Worm (Caenorhabditis elegans): ENCODE measurements around the gene nspb-8.

Gene nspb-8

DNA sequence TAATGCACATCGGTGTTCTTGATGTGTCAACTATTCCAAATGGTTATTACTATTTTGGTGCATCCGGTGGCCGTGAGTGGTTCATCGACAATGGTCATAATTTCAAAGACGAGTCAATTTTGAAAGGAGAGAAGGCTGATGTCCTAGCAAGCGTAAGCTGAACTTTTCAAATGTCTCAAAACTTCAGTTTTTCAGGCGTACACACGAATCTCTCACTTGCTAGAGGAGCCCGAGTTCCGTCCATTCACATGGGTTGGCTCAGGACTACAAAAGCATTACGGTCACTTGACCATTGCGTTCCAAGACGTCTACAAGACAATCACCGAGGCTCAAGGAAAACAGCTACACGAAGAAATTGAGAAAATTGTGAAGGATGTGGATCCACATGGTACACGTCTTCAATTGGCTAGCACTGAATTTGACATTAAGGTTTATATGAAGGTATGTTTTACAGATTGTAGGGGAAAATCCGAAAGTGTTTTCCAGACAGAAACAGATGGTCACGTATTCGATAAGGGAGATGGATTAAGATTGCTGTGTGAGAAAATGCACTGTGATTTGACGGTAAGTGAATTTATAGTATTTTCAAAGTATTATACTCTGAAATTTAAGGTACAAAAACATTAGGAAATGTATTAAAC lies 29.0 kb upstream of the nspb-8 start:
- TF ChIP-seq hlh-6 (tag; optimal IDR thresholded peaks at IDR 0.05), result no peak
- TF ChIP-seq T23F11.4 (GFP tag; optimal IDR thresholded peaks at IDR 0.05), result no peak
- no peak for TF ChIP-seq ceh-24 (tag; optimal IDR thresholded peaks at IDR 0.05)
- no peak for TF ChIP-seq elt-2 (tag; optimal IDR thresholded peaks at IDR 0.05)
- TF ChIP-seq pha-2 (tag; optimal IDR thresholded peaks at IDR 0.05), result no peak
- TF ChIP-seq ceh-30 (tag; optimal IDR thresholded peaks at IDR 0.05), result no peak
- TF ChIP-seq unc-3 (GFP tag; conservative IDR thresholded peaks at IDR 0.05), result no peak
- TF ChIP-seq unc-3 (tag; optimal IDR thresholded peaks at IDR 0.05), result no peak
- TF ChIP-seq ceh-48 (tag; optimal IDR thresholded peaks at IDR 0.05), result no peak
- TF ChIP-seq unc-86 (tag; optimal IDR thresholded peaks at IDR 0.05), result no peak
- no peak for TF ChIP-seq ceh-6 (GFP tag; optimal IDR thresholded peaks at IDR 0.05)
- TF ChIP-seq elt-4 (tag; optimal IDR thresholded peaks at IDR 0.05), result no peak
- TF ChIP-seq ceh-9 (tag; optimal IDR thresholded peaks at IDR 0.05), result no peak
- TF ChIP-seq ama-1 (optimal IDR thresholded peaks at IDR 0.05), result no peak
- no peak for TF ChIP-seq nfya-1 (tag; optimal IDR thresholded peaks at IDR 0.05)
- no peak for TF ChIP-seq sox-2 (GFP tag; IDR thresholded peaks at IDR 0.05)
- no peak for TF ChIP-seq ceh-18 (tag; optimal IDR thresholded peaks at IDR 0.05)
- TF ChIP-seq fax-1 (tag; optimal IDR thresholded peaks at IDR 0.05), result no peak
- TF ChIP-seq ets-4 (tag; optimal IDR thresholded peaks at IDR 0.05), result no peak
- no peak for TF ChIP-seq pros-1 (tag; optimal IDR thresholded peaks at IDR 0.05)
- TF ChIP-seq eyg-1 (tag; optimal IDR thresholded peaks at IDR 0.05), result no peak

DNA sequence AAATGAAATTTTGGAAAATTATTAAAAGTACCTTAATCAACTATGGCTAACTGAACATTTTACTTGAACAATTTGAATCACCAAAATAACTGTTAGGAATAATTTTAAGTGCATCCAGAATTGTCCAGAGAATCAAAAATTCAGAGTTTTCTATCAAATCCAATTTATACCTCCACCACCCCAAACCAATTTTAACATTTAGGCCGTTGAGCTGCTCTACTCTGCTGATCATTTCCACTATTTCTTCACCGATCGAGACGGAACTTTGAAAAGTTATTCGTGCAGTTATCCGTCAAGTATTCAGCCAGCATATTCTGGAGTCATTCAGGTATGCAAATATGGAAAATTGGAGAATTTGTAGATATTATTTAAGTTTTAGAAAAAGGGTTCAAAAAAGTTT lies 28.1 kb upstream of the nspb-8 start:
- TF ChIP-seq pax-1 (tag; optimal IDR thresholded peaks at IDR 0.05) (no peak), C38D4.7 (GFP tag; optimal IDR thresholded peaks at IDR 0.05) (no peak), pat-9 (tag; optimal IDR thresholded peaks at IDR 0.05) (no peak)

DNA sequence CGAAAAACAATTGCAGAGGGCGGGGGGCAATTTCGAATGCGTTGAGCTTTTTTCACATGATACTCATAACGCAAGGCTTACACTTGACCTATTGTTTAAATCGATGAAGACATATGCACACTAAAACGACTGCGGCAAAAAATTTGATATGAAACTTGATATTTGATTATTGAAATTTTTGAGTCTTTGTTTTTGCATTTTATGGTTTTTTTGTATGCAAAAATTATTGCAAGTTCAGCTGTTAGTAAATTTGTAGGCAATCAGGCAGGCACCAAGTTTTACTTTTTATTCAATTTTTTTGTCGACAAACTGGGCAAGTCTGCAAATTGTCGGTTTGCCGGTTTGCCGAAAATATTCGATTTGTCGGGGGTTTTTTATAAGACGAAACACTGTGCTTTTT lies 25.7 kb upstream of the nspb-8 start, which contains the start of gene arl-3:
TSS of gene arl-3 (plus strand) at position 301 of the 400 bp plus-strand sequence.
- TF ChIP-seq sox-4 (tag; optimal IDR thresholded peaks at IDR 0.05) (no peak), lim-6 (tag; optimal IDR thresholded peaks at IDR 0.05) (no peak), sdc-2 (tag; optimal IDR thresholded peaks at IDR 0.05) (no peak), ahr-1 (tag; optimal IDR thresholded peaks at IDR 0.05) (no peak), C08G9.2 (tag; optimal IDR thresholded peaks at IDR 0.05) (no peak)

DNA sequence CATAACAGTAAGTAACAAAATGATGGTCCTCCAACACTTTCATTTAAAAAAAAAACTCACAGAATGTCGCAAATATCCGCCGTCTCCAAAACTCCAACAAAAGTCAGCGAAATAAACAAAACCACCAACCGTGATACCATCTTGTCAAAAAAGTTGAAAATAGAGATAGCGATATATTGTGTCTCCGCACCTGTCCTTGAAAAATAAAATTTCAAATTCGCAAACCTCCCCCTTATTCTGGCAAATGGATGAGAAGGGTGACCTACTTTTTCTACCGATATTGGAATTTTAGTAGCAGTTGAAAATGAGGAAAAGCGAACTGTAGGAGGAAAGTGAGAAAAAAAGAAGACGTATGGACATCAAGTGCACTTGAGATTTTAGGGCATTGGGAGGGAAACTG lies 25.0 kb upstream of the nspb-8 start, which contains the start of gene F19H8.2:
TSS of gene F19H8.2 (minus strand) at position 391 of the 400 bp plus-strand sequence.
- TF ChIP-seq elt-4 (tag; optimal IDR thresholded peaks at IDR 0.05) (no peak), ttx-3 (tag; optimal IDR thresholded peaks at IDR 0.05) (no peak), gmeb-2 (tag; optimal IDR thresholded peaks at IDR 0.05) (no peak), K02D7.2 (tag; optimal IDR thresholded peaks at IDR 0.05) (no peak), ets-4 (tag; optimal IDR thresholded peaks at IDR 0.05) (no peak), tbx-2 (tag; optimal IDR thresholded peaks at IDR 0.05) (no peak), fkh-6 (tag; optimal IDR thresholded peaks at IDR 0.05) (no peak), Y22D7AL.16 (tag; optimal IDR thresholded peaks at IDR 0.05) (no peak)

DNA sequence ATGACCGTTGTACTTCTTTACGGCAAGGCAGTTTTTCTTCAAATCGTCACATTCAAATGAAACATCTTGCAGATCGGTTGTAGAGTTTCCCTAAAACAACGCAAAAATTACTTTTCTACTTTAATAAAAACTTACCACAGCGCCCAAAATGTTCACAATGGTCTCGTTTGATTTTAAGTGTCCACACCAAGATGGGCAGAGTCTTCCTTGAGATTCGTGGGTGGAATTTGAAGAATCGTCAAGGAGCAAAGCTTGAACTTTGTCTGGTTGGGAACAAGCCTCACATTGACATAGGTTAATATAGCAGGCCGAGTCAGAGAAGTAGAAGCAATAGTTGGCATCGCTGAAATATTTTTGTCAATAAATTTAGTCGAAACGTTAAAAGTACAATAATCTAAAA lies 24.6 kb upstream of the nspb-8 start:
- no peak for TF ChIP-seq ama-1 (optimal IDR thresholded peaks at IDR 0.05)
- TF ChIP-seq ceh-22 (tag; optimal IDR thresholded peaks at IDR 0.05), result no peak
- no peak for TF ChIP-seq fax-1 (tag; optimal IDR thresholded peaks at IDR 0.05)
- no peak for TF ChIP-seq ceh-30 (tag; optimal IDR thresholded peaks at IDR 0.05)
- no peak for TF ChIP-seq odd-2 (tag; optimal IDR thresholded peaks at IDR 0.05)
- TF ChIP-seq ceh-48 (tag; optimal IDR thresholded peaks at IDR 0.05), result no peak
- no peak for TF ChIP-seq madf-2 (tag; optimal IDR thresholded peaks at IDR 0.05)
- no peak for TF ChIP-seq dve-1 (tag; optimal IDR thresholded peaks at IDR 0.05)
- TF ChIP-seq syd-9 (tag; optimal IDR thresholded peaks at IDR 0.05), result no peak
- no peak for TF ChIP-seq ztf-16 (tag; optimal IDR thresholded peaks at IDR 0.05)
- TF ChIP-seq ceh-9 (tag; optimal IDR thresholded peaks at IDR 0.05), result no peak
- no peak for TF ChIP-seq nfya-1 (tag; optimal IDR thresholded peaks at IDR 0.05)
- no peak for TF ChIP-seq F13H6.1 (tag; optimal IDR thresholded peaks at IDR 0.05)
- TF ChIP-seq C38D4.7 (GFP tag; optimal IDR thresholded peaks at IDR 0.05), result no peak

All from whole organism, late embryonic.